Worm (Caenorhabditis elegans): ENCODE measurements around the gene K10G4.10.

DNA sequence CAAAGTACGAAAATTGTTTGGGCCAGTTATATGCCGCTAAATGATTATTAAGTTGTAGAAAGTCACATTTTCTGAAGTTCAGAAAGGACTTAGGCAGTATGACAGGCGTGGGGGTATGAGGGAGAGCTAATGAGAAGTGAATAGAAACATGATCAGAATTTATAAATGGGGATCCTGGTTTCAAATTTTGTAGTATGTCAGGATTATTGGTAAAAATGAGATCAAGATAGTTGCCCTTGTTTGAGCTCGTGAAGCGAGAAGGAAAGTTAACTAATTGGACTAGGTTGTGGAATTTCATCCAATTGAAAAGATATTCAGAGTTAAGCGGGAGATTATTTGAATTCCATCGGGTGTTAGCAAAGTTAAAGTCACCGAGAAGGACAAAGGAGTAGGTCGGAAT lies 40.9 kb upstream of the K10G4.10 start:
- no peak for TF ChIP-seq unc-62 (GFP tag; optimal IDR thresholded peaks at IDR 0.05)
- no peak for TF ChIP-seq ztf-11 (tag; optimal IDR thresholded peaks at IDR 0.05)
- no peak for TF ChIP-seq elt-1 (tag; optimal IDR thresholded peaks at IDR 0.05; ENCODE audit: borderline replicate concordance, insufficient read depth)
- no peak for TF ChIP-seq sptf-1 (tag; optimal IDR thresholded peaks at IDR 0.05)
- no peak for TF ChIP-seq lin-13 (tag; optimal IDR thresholded peaks at IDR 0.05)
- TF ChIP-seq pha-4 (tag; optimal IDR thresholded peaks at IDR 0.05), result no peak
- TF ChIP-seq snpc-4 (tag; optimal IDR thresholded peaks at IDR 0.05), result no peak
- no peak for TF ChIP-seq lin-32 (GFP tag; optimal IDR thresholded peaks at IDR 0.05)
- no peak for TF ChIP-seq mls-2 (tag; optimal IDR thresholded peaks at IDR 0.05)
- TF ChIP-seq zip-8 (tag; optimal IDR thresholded peaks at IDR 0.05), result no peak
